Fruit fly (Drosophila melanogaster): ENCODE results near the gene Lsp1gamma.

DNA sequence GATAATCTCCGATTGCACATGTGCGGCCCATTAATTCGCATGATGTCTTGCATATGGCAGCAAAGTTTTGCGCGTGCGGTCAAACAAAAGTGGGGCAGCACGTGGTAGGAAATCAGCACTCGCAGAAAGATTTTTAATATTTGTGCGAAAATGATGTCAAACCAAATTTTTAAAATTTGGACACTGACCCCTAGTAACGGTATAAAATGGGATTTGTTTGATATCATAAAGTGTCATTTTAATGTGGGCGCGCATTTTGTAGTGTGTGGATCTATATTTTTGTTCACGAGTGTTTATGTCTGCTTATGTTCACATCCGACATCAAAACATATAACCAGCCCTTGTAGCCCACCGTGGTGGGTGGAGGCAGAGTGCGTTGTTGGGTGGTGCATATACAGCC lies 27.8 kb downstream of the Lsp1gamma start:
- TF ChIP-seq CTCF (optimal IDR thresholded peaks at IDR 0.05) (no peak), CG8478 (optimal IDR thresholded peaks at IDR 0.05) (no peak)

All from S2 (cell line).